Worm (Caenorhabditis elegans) whole organism, late embryonic: ENCODE measurements around the gene F09C12.2.

ENCODE experiments used
- ama-1 ChIP-seq: fragments of 150-350 bp; optimal IDR thresholded peaks from 2 replicates; lab custom pipeline; 2014
- ceh-48 ChIP-seq: sonication (generic microtip); optimal IDR thresholded peaks from 2 replicates; lab custom pipeline; 2016; ENCODE audit warnings: missing genetic modification characterization, inconsistent platforms, missing compliant biosample characterization
- dmd-4 ChIP-seq: sonication (generic microtip); optimal IDR thresholded peaks from 2 replicates; lab custom pipeline; 2016; ENCODE audit warnings: borderline replicate concordance, missing genetic modification characterization, missing compliant biosample characterization
- fkh-10 ChIP-seq: fragments of 150-350 bp; optimal IDR thresholded peaks from 2 replicates; lab custom pipeline; 2014; ENCODE audit warnings: missing biosample characterization, missing genetic modification reagents, missing genetic modification characterization
- nfya-1 ChIP-seq: sonication (generic microtip); optimal IDR thresholded peaks from 2 replicates; lab custom pipeline; 2017; ENCODE audit warnings: missing genetic modification characterization, mild to moderate bottlenecking, missing compliant biosample characterization, antibody characterized with exemption, moderate library complexity
- npax-4 ChIP-seq: sonication (generic microtip); optimal IDR thresholded peaks from 2 replicates; lab custom pipeline; 2016; ENCODE audit warnings: missing genetic modification characterization, missing compliant biosample characterization
- pha-2 ChIP-seq: sonication (generic microtip); optimal IDR thresholded peaks from 2 replicates; lab custom pipeline; 2017; ENCODE audit warnings: mild to moderate bottlenecking, missing genetic modification characterization, missing compliant biosample characterization
- pros-1 ChIP-seq: fragments of 150-350 bp; optimal IDR thresholded peaks from 2 replicates; lab custom pipeline; 2014; ENCODE audit warnings: missing biosample characterization, missing genetic modification reagents, missing genetic modification characterization
- sox-4 ChIP-seq: sonication (generic microtip); optimal IDR thresholded peaks from 2 replicates; lab custom pipeline; 2017; ENCODE audit warnings: mild to moderate bottlenecking, missing genetic modification characterization, inconsistent platforms, missing compliant biosample characterization
- unc-86 ChIP-seq: sonication (generic microtip); optimal IDR thresholded peaks from 2 replicates; lab custom pipeline; 2016; ENCODE audit warnings: missing genetic modification characterization, missing compliant biosample characterization

- no peak for TF ChIP-seq unc-86 (tag; lab: Kevin White, UChicago)
- no peak for TF ChIP-seq dmd-4
- no peak for TF ChIP-seq nfya-1 (tag; lab: Kevin White, UChicago)
- no peak for TF ChIP-seq pha-2 (tag; lab: Kevin White, UChicago)
- TF ChIP-seq pros-1 (tag; lab: Kevin White, UChicago): no peak
- no peak for TF ChIP-seq ceh-48
- no peak for TF ChIP-seq ama-1 (lab: Kevin White, UChicago)
- TF ChIP-seq npax-4 (tag; lab: Kevin White, UChicago): no peak
- TF ChIP-seq sox-4 (tag; lab: Kevin White, UChicago): no peak
- no peak for TF ChIP-seq fkh-10 (GFP tag; lab: Kevin White, UChicago)
Measured at ce11 chrII:5131800-5132199, 22.0 kb downstream of the F09C12.2 start.
